Worm (Caenorhabditis elegans) whole organism, young adult: ENCODE measurements around the gene bre-5.

ENCODE experiments used
- B0261.1 ChIP-seq: sonication (generic microtip); optimal IDR thresholded peaks from 2 replicates; lab custom pipeline; 2016; ENCODE audit warnings: mild to moderate bottlenecking, missing genetic modification characterization, moderate library complexity, missing compliant biosample characterization
- C17E4.6 ChIP-seq: fragments of 200-800 bp; sonication (Bioruptor generic); IDR thresholded peaks from 2 replicates; pipeline ENCODE4 v1.3.6; 2022; ENCODE audit warnings: missing genetic modification reagents, missing genetic modification characterization, missing compliant biosample characterization
- F52B5.7 ChIP-seq: sonication (generic microtip); optimal IDR thresholded peaks from 2 replicates; lab custom pipeline; 2016; ENCODE audit warnings: mild to moderate bottlenecking, missing genetic modification characterization, missing compliant biosample characterization
- F57A8.1 ChIP-seq: fragments of 200-800 bp; sonication (Bioruptor generic); optimal IDR thresholded peaks from 2 replicates; lab custom pipeline; 2018; ENCODE audit warnings: mild to moderate bottlenecking, missing genetic modification characterization, moderate library complexity, missing compliant biosample characterization
- F57C9.4 ChIP-seq: sonication (generic microtip); optimal IDR thresholded peaks from 2 replicates; lab custom pipeline; 2017; ENCODE audit warnings: mild to moderate bottlenecking, missing genetic modification characterization, missing compliant biosample characterization
- T07F8.4 ChIP-seq: sonication (generic microtip); optimal IDR thresholded peaks from 2 replicates; lab custom pipeline; 2016; ENCODE audit warnings: mild to moderate bottlenecking, missing genetic modification characterization, moderate library complexity, missing compliant biosample characterization
- Y79H2A.3 ChIP-seq: fragments of 200-800 bp; sonication (Bioruptor generic); conservative IDR thresholded peaks from 2 replicates; pipeline ENCODE4 v1.3.6; 2022; ENCODE audit warnings: missing genetic modification reagents, missing genetic modification characterization, missing compliant biosample characterization
- Y95B8A.8 ChIP-seq: fragments of 200-800 bp; sonication (Bioruptor generic); IDR thresholded peaks from 2 replicates; pipeline ENCODE4 v1.3.6; 2022; ENCODE audit warnings: missing genetic modification reagents, missing genetic modification characterization, missing compliant biosample characterization
- akir-1 ChIP-seq: fragments of 200-800 bp; sonication (Bioruptor generic); optimal IDR thresholded peaks from 2 replicates; lab custom pipeline; 2018; ENCODE audit warnings: mild to moderate bottlenecking, missing genetic modification characterization, moderate library complexity, missing compliant biosample characterization
- aptf-3 ChIP-seq: fragments of 200-800 bp; sonication (Bioruptor generic); IDR thresholded peaks from 2 replicates; pipeline ENCODE4 v1.3.6; 2022; ENCODE audit warnings: missing genetic modification characterization, missing compliant biosample characterization
- attf-5 ChIP-seq: fragments of 200-800 bp; sonication (Bioruptor generic); optimal IDR thresholded peaks from 2 replicates; lab custom pipeline; 2018; ENCODE audit warnings: mild to moderate bottlenecking, missing genetic modification characterization, missing compliant biosample characterization
- bed-1 ChIP-seq: fragments of 200-800 bp; sonication (Bioruptor generic); IDR thresholded peaks from 2 replicates; pipeline ENCODE4 v1.3.6; 2022; ENCODE audit warnings: missing genetic modification reagents, missing genetic modification characterization, missing compliant biosample characterization
- bed-2 ChIP-seq: fragments of 200-800 bp; sonication (Bioruptor generic); IDR thresholded peaks from 2 replicates; pipeline ENCODE4 v1.3.6; 2022; ENCODE audit warnings: missing genetic modification reagents, missing genetic modification characterization, missing compliant biosample characterization
- ccch-3 ChIP-seq: fragments of 200-800 bp; sonication (Bioruptor generic); optimal IDR thresholded peaks from 2 replicates; lab custom pipeline; 2018; ENCODE audit warnings: mild to moderate bottlenecking, missing genetic modification characterization, missing compliant biosample characterization
- cebp-1 ChIP-seq, 2 experiments: fragments of 200-800 bp in 1 of 2; sonication (Bioruptor generic) in 1 of 2; sonication (generic microtip) in 1 of 2; IDR thresholded peaks in 1 of 2; optimal IDR thresholded peaks in 1 of 2; 2 replicates each; pipeline versions ENCODE4 v1.3.6 to Lab custom; 2017 to 2022; ENCODE audit warnings: missing compliant biosample characterization in 2 of 2, missing genetic modification characterization in 2 of 2, mild to moderate bottlenecking in 1 of 2, missing genetic modification reagents in 1 of 2, moderate library complexity in 1 of 2
- ceh-100 ChIP-seq: fragments of 200-800 bp; sonication (Bioruptor generic); IDR thresholded peaks from 2 replicates; pipeline ENCODE4 v1.3.6; 2022; ENCODE audit warnings: missing genetic modification reagents, missing genetic modification characterization, missing compliant biosample characterization
- ceh-91 ChIP-seq: fragments of 200-800 bp; sonication (Bioruptor generic); IDR thresholded peaks from 2 replicates; pipeline ENCODE4 v1.3.6; 2022; ENCODE audit warnings: missing genetic modification reagents, missing genetic modification characterization, missing compliant biosample characterization
- chd-7 ChIP-seq: sonication (generic microtip); optimal IDR thresholded peaks from 2 replicates; lab custom pipeline; 2016; ENCODE audit warnings: mild to moderate bottlenecking, missing genetic modification characterization, moderate library complexity, missing compliant biosample characterization
- die-1 ChIP-seq: sonication (generic microtip); optimal IDR thresholded peaks from 2 replicates; lab custom pipeline; 2016; ENCODE audit warnings: missing genotype, mild to moderate bottlenecking, missing genetic modification characterization, missing compliant biosample characterization
- efl-1 ChIP-seq: fragments of 150-350 bp; optimal IDR thresholded peaks from 2 replicates; lab custom pipeline; 2014; ENCODE audit warnings: missing biosample characterization, missing genetic modification reagents, missing genetic modification characterization
- egl-18 ChIP-seq: fragments of 200-800 bp; sonication (Bioruptor generic); IDR thresholded peaks from 2 replicates; pipeline ENCODE4 v1.3.6; 2022; ENCODE audit warnings: missing genetic modification reagents, missing genetic modification characterization, missing compliant biosample characterization
- ekl-4 ChIP-seq: fragments of 200-800 bp; sonication (Bioruptor generic); IDR thresholded peaks from 2 replicates; pipeline ENCODE4 v1.3.6; 2022; ENCODE audit warnings: missing genetic modification reagents, missing genetic modification characterization, missing compliant biosample characterization
- ets-4 ChIP-seq: fragments of 200-800 bp; sonication (Bioruptor generic); optimal IDR thresholded peaks from 2 replicates; lab custom pipeline; 2018; ENCODE audit warnings: mild to moderate bottlenecking, missing genetic modification characterization, missing compliant biosample characterization
- fkh-3 ChIP-seq: sonication (generic microtip); optimal IDR thresholded peaks from 2 replicates; lab custom pipeline; 2016; ENCODE audit warnings: mild to moderate bottlenecking, missing genetic modification characterization, missing compliant biosample characterization
- him-1 ChIP-seq: sonication (generic microtip); optimal IDR thresholded peaks from 2 replicates; lab custom pipeline; 2016; ENCODE audit warnings: missing genotype, missing genetic modification reagents, missing genetic modification characterization, missing compliant biosample characterization
- hlh-12 ChIP-seq: sonication (generic microtip); optimal IDR thresholded peaks from 2 replicates; lab custom pipeline; 2016; ENCODE audit warnings: missing genetic modification characterization, missing compliant biosample characterization
- hmg-1.2 ChIP-seq: fragments of 200-800 bp; sonication (Bioruptor generic); IDR thresholded peaks from 2 replicates; pipeline ENCODE4 v1.3.6; 2022; ENCODE audit warnings: missing genetic modification reagents, missing genetic modification characterization, missing compliant biosample characterization
- hmg-20 ChIP-seq: fragments of 200-800 bp; sonication (Bioruptor generic); IDR thresholded peaks from 2 replicates; pipeline ENCODE4 v1.3.6; 2022; ENCODE audit warnings: missing genetic modification reagents, missing genetic modification characterization, missing compliant biosample characterization
- hrde-1 ChIP-seq: sonication (generic microtip); optimal IDR thresholded peaks from 2 replicates; lab custom pipeline; 2016; ENCODE audit warnings: missing genetic modification characterization, mild to moderate bottlenecking, missing compliant biosample characterization, moderate library complexity, missing genotype, missing genetic modification reagents, borderline replicate concordance
- hsf-1 ChIP-seq: fragments of 200-800 bp; sonication (Bioruptor generic); IDR thresholded peaks from 2 replicates; pipeline ENCODE4 v1.3.6; 2022; ENCODE audit warnings: missing genetic modification reagents, missing genetic modification characterization, missing compliant biosample characterization
- lag-1 ChIP-seq: fragments of 200-800 bp; sonication (Bioruptor generic); IDR thresholded peaks from 2 replicates; pipeline ENCODE4 v1.3.6; 2022; ENCODE audit warnings: missing genetic modification reagents, missing genetic modification characterization, missing compliant biosample characterization
- madf-3 ChIP-seq: fragments of 200-800 bp; sonication (Bioruptor generic); IDR thresholded peaks from 2 replicates; pipeline ENCODE4 v1.3.6; 2022; ENCODE audit warnings: missing genetic modification reagents, missing genetic modification characterization, missing compliant biosample characterization
- mcd-1 ChIP-seq: fragments of 200-800 bp; sonication (Bioruptor generic); IDR thresholded peaks from 2 replicates; pipeline ENCODE4 v1.3.6; 2022; ENCODE audit warnings: missing genetic modification reagents, missing genetic modification characterization, missing compliant biosample characterization
- nhr-80 ChIP-seq: sonication (generic microtip); optimal IDR thresholded peaks from 2 replicates; lab custom pipeline; 2016; ENCODE audit warnings: missing genetic modification characterization, missing compliant biosample characterization
- nhr-90 ChIP-seq: sonication (generic microtip); optimal IDR thresholded peaks from 2 replicates; lab custom pipeline; 2016; ENCODE audit warnings: missing genotype, mild to moderate bottlenecking, missing genetic modification characterization, missing compliant biosample characterization
- pbrm-1 ChIP-seq: fragments of 200-800 bp; sonication (Bioruptor generic); IDR thresholded peaks from 2 replicates; pipeline ENCODE4 v1.3.6; 2022; ENCODE audit warnings: missing genetic modification reagents, missing genetic modification characterization, missing compliant biosample characterization
- somi-1 ChIP-seq: fragments of 200-800 bp; sonication (Bioruptor generic); optimal IDR thresholded peaks from 2 replicates; lab custom pipeline; 2018; ENCODE audit warnings: mild to moderate bottlenecking, missing genetic modification characterization, missing compliant biosample characterization
- sptf-2 ChIP-seq: fragments of 200-800 bp; sonication (Bioruptor generic); optimal IDR thresholded peaks from 2 replicates; lab custom pipeline; 2018; ENCODE audit warnings: mild to moderate bottlenecking, missing genetic modification characterization, missing compliant biosample characterization
- tbx-9 ChIP-seq: sonication (generic microtip); optimal IDR thresholded peaks from 2 replicates; lab custom pipeline; 2016; ENCODE audit warnings: borderline replicate concordance, missing genetic modification characterization, inconsistent platforms, missing compliant biosample characterization
- unc-130 ChIP-seq: sonication (generic microtip); optimal IDR thresholded peaks from 2 replicates; lab custom pipeline; 2016; ENCODE audit warnings: missing genetic modification reagents, missing genetic modification characterization, missing compliant biosample characterization
- xnd-1 ChIP-seq: sonication (generic microtip); optimal IDR thresholded peaks from 2 replicates; lab custom pipeline; 2016; ENCODE audit warnings: missing genotype, missing genetic modification reagents, missing genetic modification characterization, missing compliant biosample characterization
- zim-3 ChIP-seq: sonication (generic microtip); optimal IDR thresholded peaks from 2 replicates; lab custom pipeline; 2017; ENCODE audit warnings: mild to moderate bottlenecking, missing genetic modification characterization, moderate library complexity, missing compliant biosample characterization
- ztf-18 ChIP-seq: sonication (generic microtip); optimal IDR thresholded peaks from 2 replicates; lab custom pipeline; 2016; ENCODE audit warnings: missing genotype, mild to moderate bottlenecking, missing genetic modification characterization, missing compliant biosample characterization
- ztf-22 ChIP-seq: fragments of 200-800 bp; sonication (Bioruptor generic); optimal IDR thresholded peaks from 2 replicates; lab custom pipeline; 2018; ENCODE audit warnings: mild to moderate bottlenecking, missing genetic modification characterization, moderate library complexity, missing compliant biosample characterization
- ztf-25 ChIP-seq: fragments of 200-800 bp; sonication (Bioruptor generic); IDR thresholded peaks from 2 replicates; pipeline ENCODE4 v1.3.6; 2022; ENCODE audit warnings: missing genetic modification reagents, missing genetic modification characterization, missing compliant biosample characterization
- ztf-26 ChIP-seq: sonication (generic microtip); optimal IDR thresholded peaks from 2 replicates; lab custom pipeline; 2017; ENCODE audit warnings: missing genetic modification characterization, missing compliant biosample characterization
- ztf-28 ChIP-seq: fragments of 200-800 bp; sonication (Bioruptor generic); IDR thresholded peaks from 2 replicates; pipeline ENCODE4 v1.3.6; 2022; ENCODE audit warnings: missing genetic modification reagents, missing genetic modification characterization, missing compliant biosample characterization
- ztf-6 ChIP-seq: fragments of 200-800 bp; sonication (Bioruptor generic); IDR thresholded peaks from 2 replicates; pipeline ENCODE4 v1.3.6; 2022; ENCODE audit warnings: missing genetic modification reagents, missing genetic modification characterization, missing compliant biosample characterization

Gene bre-5

DNA sequence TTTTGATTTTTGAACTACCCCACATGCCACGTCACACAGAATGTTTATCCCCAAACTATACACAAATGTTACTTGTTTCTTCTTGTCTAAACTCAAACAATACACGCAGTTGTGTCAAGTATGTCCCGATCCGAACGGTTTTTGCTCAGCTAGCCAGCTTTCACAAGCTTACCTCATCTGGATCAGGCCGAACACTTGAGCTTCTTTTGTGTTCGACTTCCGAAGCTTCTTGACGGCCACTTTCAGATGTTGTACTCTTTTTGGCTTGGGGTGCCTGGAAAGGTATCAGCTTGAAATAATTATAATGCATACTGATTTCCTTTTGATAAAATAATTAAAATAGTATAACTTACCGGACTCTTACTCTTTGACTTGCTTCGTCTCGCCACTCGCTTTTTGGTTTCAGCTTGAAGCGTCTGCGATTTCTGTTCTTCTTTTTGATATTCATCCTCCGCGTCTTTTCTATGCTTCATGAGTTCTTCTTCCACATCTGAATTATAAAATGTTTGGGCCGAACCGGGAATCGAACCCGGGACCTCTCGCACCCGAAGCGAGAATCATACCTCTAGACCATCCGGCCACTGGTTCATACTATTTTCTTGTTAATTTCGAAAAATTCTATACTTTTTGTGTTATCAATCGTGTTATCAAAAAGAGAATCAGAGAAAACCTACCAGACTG, 45.8 kb downstream of the bre-5 start (continued):
- TF ChIP-seq B0261.1 (tag; lab: Kevin White, UChicago) (peak; percentile 63), hmg-1.2 (GFP tag; lab: Robert Waterston, UW) (peak; percentile 39; the same call in 1 of the 2 replicates), die-1 (peak; percentile 62), F57C9.4 (tag; lab: Kevin White, UChicago) (no peak), efl-1 (GFP tag; lab: Kevin White, UChicago) (peak; percentile 6), aptf-3 (no peak), bed-2 (no peak), hsf-1 (GFP tag; lab: Robert Waterston, UW) (no peak), ets-4 (GFP tag; lab: Kevin White, UChicago) (no peak), lag-1 (no peak), ztf-25 (no peak), Y79H2A.3 (no peak), tbx-9 (tag; lab: Kevin White, UChicago) (no peak), C17E4.6 (GFP tag; lab: Robert Waterston, UW) (no peak), xnd-1 (tag; lab: Kevin White, UChicago) (no peak), Y95B8A.8 (no peak), madf-3 (GFP tag; lab: Robert Waterston, UW) (no peak), ztf-26 (tag; lab: Kevin White, UChicago) (no peak), T07F8.4 (tag; lab: Kevin White, UChicago) (peak; percentile 18), somi-1 (GFP tag; lab: Kevin White, UChicago) (no peak), ekl-4 (GFP tag; lab: Robert Waterston, UW) (no peak), pbrm-1 (0 out of 2 replicates have a peak, but pooled peaks have one; percentile 18), chd-7 (tag; lab: Kevin White, UChicago) (peak; percentile 32), F52B5.7 (tag; lab: Kevin White, UChicago) (no peak), ztf-22 (GFP tag; lab: Kevin White, UChicago) (no peak), ccch-3 (GFP tag; lab: Kevin White, UChicago) (no peak), hrde-1 (tag; lab: Kevin White, UChicago) (peak; percentile 52), F57A8.1 (peak; percentile 30), nhr-80 (peak; percentile 32), unc-130 (GFP tag; lab: Kevin White, UChicago) (no peak), egl-18 (0 out of 2 replicates have a peak, but pooled peaks have one; percentile 37), ceh-91 (GFP tag; lab: Robert Waterston, UW) (no peak), fkh-3 (no peak), bed-1 (no peak), cebp-1 (GFP tag; IDR thresholded peaks at IDR 0.05; lab: Robert Waterston, UW) (no peak), cebp-1 (tag; optimal IDR thresholded peaks at IDR 0.05; lab: Kevin White, UChicago) (peak; percentile 35), hlh-12 (tag; lab: Kevin White, UChicago) (peak; percentile 36), mcd-1 (GFP tag; lab: Robert Waterston, UW) (no peak), sptf-2 (no peak), nhr-90 (tag; lab: Kevin White, UChicago) (peak; percentile 67), ceh-100 (GFP tag; lab: Robert Waterston, UW) (no peak), him-1 (peak; percentile 69), ztf-28 (GFP tag; lab: Robert Waterston, UW) (no peak), ztf-18 (tag; lab: Kevin White, UChicago) (peak; percentile 49), akir-1 (GFP tag; lab: Kevin White, UChicago) (no peak), attf-5 (GFP tag; lab: Kevin White, UChicago) (no peak), ztf-6 (GFP tag; lab: Robert Waterston, UW) (no peak), hmg-20 (GFP tag; lab: Robert Waterston, UW) (no peak), zim-3 (no peak)
